Fruit fly (Drosophila melanogaster): ENCODE measurements around the gene CG32718.

The CG32718 gene

dm6 chrX:7737156-7737771, 40.7 kb upstream of the CG32718 start (continued):
- TF ChIP-seq gsb (GFP tag; IDR thresholded peaks at IDR 0.05) (no peak), hb (GFP tag; IDR thresholded peaks at IDR 0.05; ENCODE audit: partially characterized antibody) (no peak), CG12769 (tag; optimal IDR thresholded peaks at IDR 0.05) (no peak), Aef1 (GFP tag; IDR thresholded peaks at IDR 0.05) (no peak), MTF-1 (GFP tag; optimal IDR thresholded peaks at IDR 0.05; ENCODE audit: borderline replicate concordance) (no peak), tap (tag; optimal IDR thresholded peaks at IDR 0.05) (no peak), bab2 (GFP tag; optimal IDR thresholded peaks at IDR 0.05) (no peak), da (GFP tag; optimal IDR thresholded peaks at IDR 0.05) (no peak), ato (GFP tag; IDR thresholded peaks at IDR 0.05; ENCODE audit: partially characterized antibody) (no peak), CG14860 (GFP tag; IDR thresholded peaks at IDR 0.05; ENCODE audit: partially characterized antibody) (no peak), CG15073 (GFP tag; optimal IDR thresholded peaks at IDR 0.05) (no peak), CG15696 (tag; optimal IDR thresholded peaks at IDR 0.05) (no peak), ranshi (GFP tag; IDR thresholded peaks at IDR 0.05) (no peak), CG12942 (GFP tag; optimal IDR thresholded peaks at IDR 0.05) (no peak), nerfin-1 (tag; optimal IDR thresholded peaks at IDR 0.05) (peak; percentile 17), B-H2 (GFP tag; optimal IDR thresholded peaks at IDR 0.05) (peak; percentile 1), dmrt11E (tag; optimal IDR thresholded peaks at IDR 0.05) (no peak), Lhr (GFP tag; optimal IDR thresholded peaks at IDR 0.05) (no peak), CG12071 (GFP tag; optimal IDR thresholded peaks at IDR 0.05) (no peak), D19B (GFP tag; optimal IDR thresholded peaks at IDR 0.05) (no peak), CG13296 (GFP tag; optimal IDR thresholded peaks at IDR 0.05) (no peak), CG12219 (GFP tag; optimal IDR thresholded peaks at IDR 0.05) (no peak), Stat92E (GFP tag; optimal IDR thresholded peaks at IDR 0.05) (no peak), CG10147 (GFP tag; optimal IDR thresholded peaks at IDR 0.05) (no peak), CG17359 (tag; optimal IDR thresholded peaks at IDR 0.05) (no peak), CG6689 (GFP tag; IDR thresholded peaks at IDR 0.05) (no peak), gem (tag; optimal IDR thresholded peaks at IDR 0.05) (no peak), Sry-β (GFP tag; optimal IDR thresholded peaks at IDR 0.05) (no peak), Atf6 (GFP tag; IDR thresholded peaks at IDR 0.05) (no peak), Kr (GFP tag; optimal IDR thresholded peaks at IDR 0.05) (no peak), NFAT (GFP tag; IDR thresholded peaks at IDR 0.05) (no peak), CG10431 (GFP tag; optimal IDR thresholded peaks at IDR 0.05) (no peak), run (tag; optimal IDR thresholded peaks at IDR 0.05) (no peak), Neu2 (GFP tag; optimal IDR thresholded peaks at IDR 0.05; ENCODE audit: borderline replicate concordance) (no peak), CG7963 (GFP tag; IDR thresholded peaks at IDR 0.05; ENCODE audit: partially characterized antibody) (no peak), Bdp1 (GFP tag; optimal IDR thresholded peaks at IDR 0.05) (no peak), fru (optimal IDR thresholded peaks at IDR 0.05) (no peak), Deaf1 (tag; optimal IDR thresholded peaks at IDR 0.05) (no peak), CG13894 (tag; optimal IDR thresholded peaks at IDR 0.05) (no peak), CG16779 (GFP tag; IDR thresholded peaks at IDR 0.05) (no peak), org-1 (GFP tag; optimal IDR thresholded peaks at IDR 0.05) (no peak), CG8765 (GFP tag; IDR thresholded peaks at IDR 0.05) (no peak), C15 (GFP tag; IDR thresholded peaks at IDR 0.05) (no peak), ci (GFP tag; IDR thresholded peaks at IDR 0.05) (no peak), CG10979 (tag; optimal IDR thresholded peaks at IDR 0.05) (no peak), ATbp (GFP tag; optimal IDR thresholded peaks at IDR 0.05) (no peak), abd-A (tag; optimal IDR thresholded peaks at IDR 0.05) (no peak), CG30020 (tag; optimal IDR thresholded peaks at IDR 0.05) (no peak), esg (GFP tag; conservative IDR thresholded peaks at IDR 0.05) (no peak), ind (GFP tag; optimal IDR thresholded peaks at IDR 0.05) (no peak)

All from whole organism, embryonic.